Fruit fly (Drosophila melanogaster) whole organism, pupa: ENCODE data around the gene BBIP1.

Experiments used
- CG10348 ChIP-seq: fragments of 200-800 bp; sonication (Bioruptor generic); IDR thresholded peaks from 2 replicates; pipeline ENCODE4 v1.3.6; 2022; ENCODE audit warnings: missing biosample characterization, missing genetic modification characterization
- CG12605 ChIP-seq: fragments of 200-800 bp; sonication (Bioruptor generic); IDR thresholded peaks from 2 replicates; pipeline ENCODE4 v1.3.6; 2022; ENCODE audit warnings: missing biosample characterization, missing genetic modification characterization
- CG13204 ChIP-seq: fragments of 200-800 bp; sonication (Bioruptor generic); optimal IDR thresholded peaks from 2 replicates; lab custom pipeline; 2018; ENCODE audit warnings: missing biosample characterization, mild to moderate bottlenecking, missing genetic modification characterization, moderate library complexity
- CG14655 ChIP-seq: fragments of 200-800 bp; sonication (Bioruptor generic); optimal IDR thresholded peaks from 3 replicates; lab custom pipeline; 2017; ENCODE audit warnings: mild to moderate bottlenecking, missing biosample characterization, missing genetic modification reagents, missing genetic modification characterization
- CG15710 ChIP-seq: fragments of 200-800 bp; sonication (Bioruptor generic); optimal IDR thresholded peaks from 2 replicates; lab custom pipeline; 2018; ENCODE audit warnings: missing biosample characterization, mild to moderate bottlenecking, missing genetic modification characterization, moderate library complexity
- CG17806 ChIP-seq: fragments of 200-800 bp; sonication (Bioruptor generic); optimal IDR thresholded peaks from 2 replicates; lab custom pipeline; 2018; ENCODE audit warnings: missing biosample characterization, mild to moderate bottlenecking, missing genetic modification characterization, moderate library complexity
- CG32121 ChIP-seq: fragments of 200-800 bp; sonication (Bioruptor generic); IDR thresholded peaks from 2 replicates; pipeline ENCODE4 v1.3.6; 2022; ENCODE audit warnings: missing biosample characterization, missing genetic modification characterization
- CG34367 ChIP-seq: fragments of 200-800 bp; sonication (Bioruptor generic); optimal IDR thresholded peaks from 2 replicates; lab custom pipeline; 2018; ENCODE audit warnings: missing biosample characterization, mild to moderate bottlenecking, missing genetic modification characterization
- CG4496 ChIP-seq: fragments of 200-800 bp; sonication (Bioruptor generic); IDR thresholded peaks from 3 replicates; pipeline ENCODE4 v1.3.6; 2022; ENCODE audit warnings: missing biosample characterization, missing genetic modification characterization
- CG8159 ChIP-seq: fragments of 200-800 bp; sonication (Bioruptor generic); optimal IDR thresholded peaks from 3 replicates; lab custom pipeline; 2018; ENCODE audit warnings: missing biosample characterization, mild to moderate bottlenecking, missing genetic modification characterization, moderate library complexity
- CG8301 ChIP-seq: fragments of 200-800 bp; sonication (Bioruptor generic); optimal IDR thresholded peaks from 2 replicates; lab custom pipeline; 2018; ENCODE audit warnings: missing biosample characterization, mild to moderate bottlenecking, missing genetic modification characterization
- CG9948 ChIP-seq: fragments of 200-800 bp; sonication (Bioruptor generic); optimal IDR thresholded peaks from 2 replicates; lab custom pipeline; 2018; ENCODE audit warnings: missing biosample characterization, mild to moderate bottlenecking, missing genetic modification characterization, moderate library complexity
- D1 ChIP-seq: fragments of 200-800 bp; sonication (Bioruptor generic); optimal IDR thresholded peaks from 2 replicates; lab custom pipeline; 2018; ENCODE audit warnings: missing biosample characterization, mild to moderate bottlenecking, missing genetic modification characterization, moderate library complexity
- EcR ChIP-seq: fragments of 200-800 bp; sonication (Bioruptor generic); optimal IDR thresholded peaks from 3 replicates; lab custom pipeline; 2019; ENCODE audit warnings: missing biosample characterization, missing genetic modification characterization, mild to moderate bottlenecking, moderate library complexity, missing genetic modification reagents
- Ets98B ChIP-seq: fragments of 200-800 bp; sonication (Bioruptor generic); IDR thresholded peaks from 2 replicates; pipeline ENCODE4 v1.3.6; 2022; ENCODE audit warnings: missing biosample characterization, missing genetic modification characterization
- Pif1A ChIP-seq: fragments of 200-800 bp; sonication (Bioruptor generic); optimal IDR thresholded peaks from 3 replicates; lab custom pipeline; 2016; ENCODE audit warnings: missing biosample characterization, missing genetic modification characterization
- Pif1B ChIP-seq: fragments of 200-800 bp; sonication (Bioruptor generic); optimal IDR thresholded peaks from 3 replicates; lab custom pipeline; 2016; ENCODE audit warnings: missing biosample characterization, missing genetic modification characterization
- Snoo ChIP-seq: fragments of 200-800 bp; sonication (Bioruptor generic); optimal IDR thresholded peaks from 3 replicates; lab custom pipeline; 2017; ENCODE audit warnings: missing biosample characterization, mild to moderate bottlenecking, missing genetic modification characterization, inconsistent platforms
- fd96Ca ChIP-seq: fragments of 200-800 bp; sonication (Bioruptor generic); IDR thresholded peaks from 3 replicates; pipeline ENCODE4 v1.3.6; 2022; ENCODE audit warnings: missing biosample characterization, missing genetic modification characterization
- gl ChIP-seq: fragments of 200-800 bp; sonication (Bioruptor generic); optimal IDR thresholded peaks from 2 replicates; lab custom pipeline; 2018; ENCODE audit warnings: missing biosample characterization, mild to moderate bottlenecking, missing genetic modification characterization
- rn ChIP-seq: fragments of 200-800 bp; sonication (Bioruptor generic); IDR thresholded peaks from 2 replicates; pipeline ENCODE4 v1.3.6; 2022; ENCODE audit warnings: missing biosample characterization, missing genetic modification characterization

The BBIP1 gene

DNA sequence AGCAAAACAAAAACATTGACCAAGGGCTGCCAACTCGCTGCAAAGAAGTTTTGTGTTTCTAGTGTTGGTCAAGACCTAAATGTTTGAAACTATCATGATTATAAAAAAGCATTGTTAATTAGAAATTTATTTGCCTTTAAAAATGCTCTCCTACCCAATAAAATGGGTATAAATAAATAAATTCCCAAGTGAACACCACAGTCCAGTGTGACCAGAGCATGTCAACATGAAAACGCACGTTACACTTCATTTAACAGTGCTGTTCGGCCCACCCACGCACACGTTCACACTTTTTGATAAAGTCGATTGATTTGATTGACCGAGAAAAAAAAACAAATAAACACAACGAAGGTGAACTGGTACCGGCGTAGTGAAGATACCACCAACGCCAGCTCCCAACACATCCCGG is at the start of gene BBIP1, which contains the start of the genes CG9356 and CG8135:
BBIP1 (plus strand) TSS at position 282 of the 409 bp plus-strand sequence.
CG9356 (minus strand) TSS at position 166 of the 409 bp plus-strand sequence.
CG8135 (plus strand) TSS at position 282 of the 409 bp plus-strand sequence.
- TF ChIP-seq Pif1A (GFP tag; lab: Kevin White, UChicago), result no peak
- TF ChIP-seq CG4496 (GFP tag; lab: Robert Waterston, UW), result peak; percentile 55; the same call in 2 of the 3 replicates
- TF ChIP-seq Snoo (tag; lab: Kevin White, UChicago), result peak; percentile 50
- TF ChIP-seq CG17806 (tag; lab: Kevin White, UChicago), result peak; percentile 40
- no peak for TF ChIP-seq CG10348 (GFP tag; lab: Robert Waterston, UW)
- TF ChIP-seq Ets98B (GFP tag; lab: Robert Waterston, UW), result peak; percentile 57
- TF ChIP-seq gl (tag; lab: Kevin White, UChicago), result no peak
- no peak for TF ChIP-seq CG13204 (GFP tag; lab: Kevin White, UChicago)
- TF ChIP-seq CG15710 (tag; lab: Kevin White, UChicago), result peak; percentile 51
- no peak for TF ChIP-seq CG34367
- TF ChIP-seq fd96Ca, result 0 out of 3 replicates have a peak, but pooled peaks have one; percentile 52
- TF ChIP-seq CG8159 (tag; lab: Kevin White, UChicago), result no peak

DNA sequence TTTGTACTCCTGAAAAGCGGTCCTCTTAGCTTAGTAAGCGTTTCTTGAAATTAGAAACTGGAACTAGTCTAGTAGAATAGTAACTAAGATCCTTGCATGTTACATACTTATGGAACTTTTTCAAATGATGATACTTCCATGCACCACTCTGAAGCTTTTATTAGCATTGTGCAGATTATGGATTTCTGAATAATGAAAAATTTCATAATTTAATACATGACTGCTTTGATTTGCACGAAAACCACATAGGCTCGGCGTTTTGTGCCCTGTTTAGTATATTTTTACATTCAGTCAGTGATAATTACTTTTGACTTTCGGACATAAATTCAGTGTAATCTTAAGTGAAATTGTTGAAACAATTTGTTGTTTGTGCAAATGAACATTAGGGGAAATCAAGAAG is 49.0 kb upstream of the BBIP1 start, which contains the start of gene CG43675:
CG43675 (plus strand) TSS at position 301 of the 400 bp plus-strand sequence.
- TF ChIP-seq CG13204 (GFP tag; lab: Kevin White, UChicago), result no peak
- TF ChIP-seq CG32121 (GFP tag; lab: Robert Waterston, UW), result no peak
- no peak for TF ChIP-seq Pif1A (GFP tag; lab: Kevin White, UChicago)
- TF ChIP-seq EcR (GFP tag; lab: Kevin White, UChicago), result no peak
- no peak for TF ChIP-seq CG4496 (GFP tag; lab: Robert Waterston, UW)

DNA sequence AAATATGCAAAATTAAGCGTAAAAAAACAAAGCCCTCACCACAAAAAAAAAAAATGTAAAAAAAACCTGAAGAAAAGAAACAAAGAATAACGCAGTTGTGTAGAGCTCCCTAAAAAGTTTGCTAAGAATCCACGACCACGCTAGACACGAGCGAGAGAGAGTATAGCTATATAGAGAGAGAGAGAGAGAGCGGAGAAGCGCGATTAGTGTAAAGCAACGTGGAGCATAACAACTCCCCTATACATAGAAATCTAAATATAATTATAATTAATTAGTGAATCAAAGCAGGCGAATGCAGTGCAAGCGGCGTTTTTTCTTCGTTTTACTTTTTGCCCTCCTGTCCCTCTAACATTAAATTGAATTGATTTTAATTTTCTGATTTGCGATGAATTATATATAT is 44.8 kb upstream of the BBIP1 start:
- no peak for TF ChIP-seq CG9948 (tag; lab: Kevin White, UChicago)
- TF ChIP-seq CG4496 (GFP tag; lab: Robert Waterston, UW), result no peak
- TF ChIP-seq CG12605 (GFP tag; lab: Robert Waterston, UW), result no peak
- TF ChIP-seq CG32121 (GFP tag; lab: Robert Waterston, UW), result no peak
- TF ChIP-seq rn (GFP tag; lab: Robert Waterston, UW), result no peak
- no peak for TF ChIP-seq CG8159 (tag; lab: Kevin White, UChicago)
- no peak for TF ChIP-seq CG17806 (tag; lab: Kevin White, UChicago)
- TF ChIP-seq Pif1A (GFP tag; lab: Kevin White, UChicago), result no peak
- no peak for TF ChIP-seq CG15710 (tag; lab: Kevin White, UChicago)
- no peak for TF ChIP-seq CG8301
- TF ChIP-seq CG14655 (GFP tag; lab: Kevin White, UChicago), result no peak
- no peak for TF ChIP-seq CG13204 (GFP tag; lab: Kevin White, UChicago)

DNA sequence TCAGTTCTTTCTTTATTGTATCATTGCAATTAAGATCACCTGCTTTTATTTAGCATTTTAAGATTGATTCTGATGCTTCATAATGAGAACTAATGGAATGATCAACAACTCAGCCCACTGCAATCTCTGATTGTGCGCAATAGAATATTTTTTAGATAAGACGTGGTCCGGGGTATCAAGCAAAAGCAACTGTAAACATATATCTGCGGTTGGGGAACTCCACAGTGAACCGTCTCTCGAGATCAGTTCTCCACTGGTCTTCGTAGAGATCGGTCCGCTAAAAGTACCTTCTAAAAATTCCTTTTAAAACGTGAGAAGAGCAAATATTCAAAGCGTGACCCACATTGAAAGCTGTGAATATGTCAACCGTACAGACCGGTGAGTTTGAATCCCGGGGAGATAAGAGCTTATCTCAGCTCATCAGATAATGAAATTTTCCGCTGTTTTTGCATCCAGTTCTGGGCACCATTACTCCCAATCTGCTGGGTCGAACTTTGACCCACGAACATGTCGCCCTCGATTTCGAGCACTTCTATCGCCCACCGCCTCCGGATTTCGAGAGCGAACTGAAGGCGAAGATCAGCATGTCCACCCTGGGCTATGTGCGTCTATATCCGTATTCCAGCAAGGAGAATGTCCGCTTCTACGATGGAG is 41.0 kb upstream of the BBIP1 start, which contains the start of gene CG18473:
CG18473 (plus strand) TSS at position 240 of the 654 bp plus-strand sequence.
- no peak for TF ChIP-seq CG12605 (GFP tag; lab: Robert Waterston, UW)
- no peak for TF ChIP-seq CG8159 (tag; lab: Kevin White, UChicago)
- TF ChIP-seq Pif1B (GFP tag; lab: Kevin White, UChicago), result no peak
- no peak for TF ChIP-seq CG17806 (tag; lab: Kevin White, UChicago)
- TF ChIP-seq D1 (tag; lab: Kevin White, UChicago), result no peak
- no peak for TF ChIP-seq CG10348 (GFP tag; lab: Robert Waterston, UW)
- TF ChIP-seq CG8301, result no peak
- no peak for TF ChIP-seq CG14655 (GFP tag; lab: Kevin White, UChicago)
- no peak for TF ChIP-seq Snoo (tag; lab: Kevin White, UChicago)
- TF ChIP-seq rn (GFP tag; lab: Robert Waterston, UW), result no peak
- TF ChIP-seq, all 21 proteins: peak for 0

DNA sequence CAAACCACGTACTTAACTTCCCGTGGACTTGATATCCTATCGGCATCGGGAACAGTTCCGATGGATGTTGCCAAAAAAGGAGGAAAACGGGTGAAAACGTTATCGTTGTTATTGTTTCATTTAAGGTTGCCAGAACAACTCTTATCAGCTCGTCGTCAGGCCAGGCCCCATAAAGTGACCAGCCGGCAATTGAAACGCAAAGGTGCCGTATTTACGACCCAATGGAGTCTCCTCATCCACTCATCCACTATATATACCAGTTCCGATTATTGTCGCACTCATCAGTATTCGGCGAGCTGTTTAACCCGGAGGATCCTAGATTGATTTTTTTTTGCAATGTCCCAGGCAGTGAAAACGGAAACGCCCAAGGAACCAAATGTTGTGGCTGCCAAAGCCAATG is 39.1 kb upstream of the BBIP1 start, which contains the start of gene Srr:
Srr (plus strand) TSS at position 278 of the 400 bp plus-strand sequence.
- no peak for TF ChIP-seq CG14655 (GFP tag; lab: Kevin White, UChicago)

DNA sequence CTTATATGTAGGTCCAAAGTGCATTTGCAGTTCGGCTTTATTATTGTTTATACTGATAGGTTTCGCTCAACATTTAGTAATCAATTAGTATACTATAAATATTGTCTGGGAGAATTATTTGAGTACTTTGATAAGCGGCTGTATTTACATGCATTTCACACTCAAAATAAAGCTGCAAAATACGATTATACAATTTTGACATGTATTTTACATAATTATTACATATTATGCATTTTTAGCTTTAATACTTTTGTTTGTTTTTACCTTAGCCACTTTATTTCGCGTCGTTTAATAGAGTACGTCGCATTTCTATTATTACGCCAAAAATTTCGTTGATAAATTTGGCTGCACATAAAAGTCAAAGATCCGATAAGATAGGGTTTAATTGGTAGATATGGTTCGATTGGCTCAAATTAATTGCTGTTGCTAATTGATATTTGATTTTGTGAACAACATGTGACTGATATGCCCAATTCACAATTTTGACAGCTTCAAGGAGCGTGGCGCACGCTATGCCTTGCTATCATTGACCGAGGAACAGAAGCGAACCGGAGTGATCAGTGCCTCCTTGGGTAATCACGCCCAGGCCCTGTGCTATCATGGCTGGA is 38.2 kb upstream of the BBIP1 start:
- TF ChIP-seq CG10348 (GFP tag; lab: Robert Waterston, UW) (no peak), CG4496 (GFP tag; lab: Robert Waterston, UW) (no peak), D1 (tag; lab: Kevin White, UChicago) (no peak), CG8159 (tag; lab: Kevin White, UChicago) (no peak), fd96Ca (no peak), gl (tag; lab: Kevin White, UChicago) (no peak), CG13204 (GFP tag; lab: Kevin White, UChicago) (no peak), Snoo (tag; lab: Kevin White, UChicago) (no peak), CG32121 (GFP tag; lab: Robert Waterston, UW) (no peak), Pif1A (GFP tag; lab: Kevin White, UChicago) (no peak), Pif1B (GFP tag; lab: Kevin White, UChicago) (no peak)
